Worm (Caenorhabditis elegans) whole organism, mixed stage, embryonic: ENCODE results near the gene ZK945.6.

ENCODE experiments used
- ceh-39 ChIP-seq: fragments of 150-350 bp; optimal IDR thresholded peaks from 2 replicates; lab custom pipeline; 2014; ENCODE audit warnings: missing biosample characterization, missing genetic modification characterization
- elt-1 ChIP-seq: sonication (generic microtip); optimal IDR thresholded peaks from 2 replicates; lab custom pipeline; 2017; ENCODE audit warnings: missing genetic modification characterization, mild to moderate bottlenecking, missing compliant biosample characterization, antibody characterized with exemption, moderate library complexity, borderline replicate concordance; ENCODE audit not compliant: insufficient read depth
- lin-13 ChIP-seq: fragments of 150-350 bp; optimal IDR thresholded peaks from 2 replicates; lab custom pipeline; 2014; ENCODE audit warnings: missing biosample characterization, missing genetic modification characterization
- nhr-237 ChIP-seq: fragments of 150-350 bp; optimal IDR thresholded peaks from 2 replicates; lab custom pipeline; 2014; ENCODE audit warnings: missing biosample characterization, missing genetic modification characterization
- nhr-28 ChIP-seq: fragments of 150-350 bp; optimal IDR thresholded peaks from 2 replicates; lab custom pipeline; 2014; ENCODE audit warnings: missing biosample characterization, missing genetic modification characterization
- snpc-4 ChIP-seq: fragments of 150-350 bp; optimal IDR thresholded peaks from 2 replicates; lab custom pipeline; 2014; ENCODE audit warnings: missing biosample characterization, missing genetic modification characterization
- sptf-1 ChIP-seq: sonication (generic microtip); optimal IDR thresholded peaks from 2 replicates; lab custom pipeline; 2017; ENCODE audit warnings: mild to moderate bottlenecking, missing genetic modification characterization, moderate library complexity, missing compliant biosample characterization
- zip-8 ChIP-seq: fragments of 150-350 bp; optimal IDR thresholded peaks from 2 replicates; lab custom pipeline; 2014; ENCODE audit warnings: missing biosample characterization, missing genetic modification characterization

ce11 chrII:10105604-10106003, 1.2 kb downstream of the ZK945.6 start, which contains the start of gene ZK945.4:
- no peak for TF ChIP-seq ceh-39
- TF ChIP-seq snpc-4: no peak
- no peak for TF ChIP-seq zip-8 (tag; lab: Kevin White, UChicago)
- no peak for TF ChIP-seq elt-1
- no peak for TF ChIP-seq nhr-237
- TF ChIP-seq sptf-1 (tag; lab: Kevin White, UChicago): no peak
- no peak for TF ChIP-seq nhr-28 (tag; lab: Kevin White, UChicago)
- TF ChIP-seq lin-13 (tag; lab: Kevin White, UChicago): no peak
